Fruit fly (Drosophila melanogaster) whole organism, embryonic: ENCODE data around the gene CG32354.

ENCODE experiments used
- ATbp ChIP-seq: fragments of 200-800 bp; sonication (Bioruptor generic); optimal IDR thresholded peaks from 2 replicates; lab custom pipeline; 2017; ENCODE audit warnings: missing biosample characterization, mild to moderate bottlenecking, missing genetic modification characterization, missing genetic modification reagents
- Abd-B ChIP-seq: fragments of 200-800 bp; sonication (Bioruptor generic); optimal IDR thresholded peaks from 2 replicates; lab custom pipeline; 2018; ENCODE audit warnings: missing biosample characterization, mild to moderate bottlenecking, missing genetic modification characterization, moderate library complexity
- Aef1 ChIP-seq: fragments of 200-800 bp; sonication (Bioruptor generic); IDR thresholded peaks from 3 replicates; pipeline ENCODE4 v1.3.6; 2022; ENCODE audit warnings: missing biosample characterization, missing genetic modification characterization
- Asciz ChIP-seq: fragments of 200-800 bp; sonication (Bioruptor generic); optimal IDR thresholded peaks from 2 replicates; lab custom pipeline; 2017; ENCODE audit warnings: missing biosample characterization, mild to moderate bottlenecking, missing genetic modification characterization, missing genetic modification reagents
- Awh ChIP-seq: fragments of 200-800 bp; sonication (Bioruptor generic); IDR thresholded peaks from 2 replicates; pipeline ENCODE4, ENCODE4 v1.3.6; 2022; ENCODE audit warnings: missing biosample characterization, missing genetic modification characterization
- CG10147 ChIP-seq: fragments of 200-800 bp; sonication (Bioruptor generic); optimal IDR thresholded peaks from 2 replicates; lab custom pipeline; 2019; ENCODE audit warnings: missing biosample characterization, mild to moderate bottlenecking, missing genetic modification characterization, moderate library complexity
- CG10274 ChIP-seq: fragments of 200-800 bp; sonication (Bioruptor generic); optimal IDR thresholded peaks from 3 replicates; lab custom pipeline; 2017; ENCODE audit warnings: missing biosample characterization, mild to moderate bottlenecking, missing genetic modification characterization
- CG10321 ChIP-seq: fragments of 200-800 bp; sonication (Bioruptor generic); IDR thresholded peaks from 2 replicates; pipeline ENCODE4 v1.3.6; 2022; ENCODE audit warnings: missing biosample characterization, missing genetic modification characterization
- CG11093 ChIP-seq: fragments of 200-800 bp; sonication (Bioruptor generic); IDR thresholded peaks from 3 replicates; pipeline ENCODE4 v1.3.6; 2022; ENCODE audit warnings: missing biosample characterization, missing genetic modification characterization
- CG11456 ChIP-seq: fragments of 200-800 bp; sonication (Bioruptor generic); IDR thresholded peaks from 3 replicates; pipeline ENCODE4 v1.3.6; 2022; ENCODE audit warnings: missing biosample characterization, missing genetic modification characterization
- CG12391 ChIP-seq: fragments of 200-800 bp; sonication (Bioruptor generic); optimal IDR thresholded peaks from 3 replicates; lab custom pipeline; 2018; ENCODE audit warnings: missing biosample characterization, mild to moderate bottlenecking, missing genetic modification characterization, moderate library complexity
- CG13287 ChIP-seq: fragments of 200-800 bp; sonication (Bioruptor generic); IDR thresholded peaks from 2 replicates; pipeline ENCODE4 v1.3.6; 2022; ENCODE audit warnings: missing biosample characterization, missing genetic modification characterization; ENCODE audit not compliant: partially characterized antibody
- CG17328 ChIP-seq: fragments of 200-800 bp; sonication (Bioruptor generic); IDR thresholded peaks from 2 replicates; pipeline ENCODE4 v1.3.6; 2022; ENCODE audit warnings: missing biosample characterization, missing genetic modification characterization
- CG1792 ChIP-seq: fragments of 200-800 bp; sonication (Bioruptor generic); optimal IDR thresholded peaks from 2 replicates; lab custom pipeline; 2016; ENCODE audit warnings: missing biosample characterization, missing genetic modification characterization
- CG1832 ChIP-seq: fragments of 200-800 bp; sonication (Bioruptor generic); optimal IDR thresholded peaks from 2 replicates; lab custom pipeline; 2017; ENCODE audit warnings: missing biosample characterization, mild to moderate bottlenecking, missing genetic modification characterization, inconsistent platforms
- CG30020 ChIP-seq: fragments of 200-800 bp; optimal IDR thresholded peaks from 2 replicates; lab custom pipeline; 2019; ENCODE audit warnings: missing biosample characterization, mild to moderate bottlenecking, missing genetic modification characterization, moderate library complexity
- CG7271 ChIP-seq: fragments of 200-800 bp; sonication (Bioruptor generic); optimal IDR thresholded peaks from 2 replicates; lab custom pipeline; 2018; ENCODE audit warnings: missing biosample characterization, mild to moderate bottlenecking, missing genetic modification characterization, moderate library complexity
- CG7745 ChIP-seq: fragments of 200-800 bp; sonication (Bioruptor generic); optimal IDR thresholded peaks from 2 replicates; lab custom pipeline; 2018; ENCODE audit warnings: missing biosample characterization, mild to moderate bottlenecking, missing genetic modification characterization, moderate library complexity
- CG7786 ChIP-seq: fragments of 200-800 bp; sonication (Bioruptor generic); optimal IDR thresholded peaks from 2 replicates; lab custom pipeline; 2016; ENCODE audit warnings: missing biosample characterization, missing genetic modification characterization
- CG8089 ChIP-seq: fragments of 200-800 bp; sonication (Bioruptor generic); optimal IDR thresholded peaks from 3 replicates; lab custom pipeline; 2016; ENCODE audit warnings: missing biosample characterization, missing genetic modification characterization
- CG8478 ChIP-seq: fragments of >200 bp; optimal IDR thresholded peaks from 2 replicates; lab custom pipeline; 2018
- CG9437 ChIP-seq: fragments of 200-800 bp; sonication (Bioruptor generic); optimal IDR thresholded peaks from 2 replicates; lab custom pipeline; 2018; ENCODE audit warnings: missing biosample characterization, mild to moderate bottlenecking, missing genetic modification characterization
- CG9609 ChIP-seq: fragments of 200-800 bp; sonication (Bioruptor generic); optimal IDR thresholded peaks from 3 replicates; lab custom pipeline; 2016; ENCODE audit warnings: missing biosample characterization, missing genetic modification characterization
- CTCF ChIP-seq: fragments of 200-800 bp; sonication (Bioruptor generic); optimal IDR thresholded peaks from 2 replicates; lab custom pipeline; 2017; ENCODE audit warnings: missing biosample characterization, mild to moderate bottlenecking, missing genetic modification characterization, moderate library complexity
- Dp ChIP-seq: fragments of 200-800 bp; sonication (Bioruptor generic); optimal IDR thresholded peaks from 2 replicates; lab custom pipeline; 2018; ENCODE audit warnings: missing biosample characterization, mild to moderate bottlenecking, missing genetic modification characterization, moderate library complexity
- Fer3 ChIP-seq: fragments of 200-800 bp; sonication (Bioruptor generic); optimal IDR thresholded peaks from 2 replicates; lab custom pipeline; 2018; ENCODE audit warnings: missing biosample characterization, mild to moderate bottlenecking, missing genetic modification characterization, moderate library complexity
- Gsc ChIP-seq: fragments of 200-800 bp; sonication (Bioruptor generic); IDR thresholded peaks from 2 replicates; pipeline ENCODE4 v1.3.6; 2022; ENCODE audit warnings: missing biosample characterization, missing genetic modification characterization
- HmgZ ChIP-seq: fragments of 200-800 bp; sonication (Bioruptor generic); optimal IDR thresholded peaks from 2 replicates; lab custom pipeline; 2018; ENCODE audit warnings: missing biosample characterization, mild to moderate bottlenecking, missing genetic modification characterization
- Hsf ChIP-seq: fragments of 200-800 bp; sonication (Bioruptor generic); optimal IDR thresholded peaks from 3 replicates; lab custom pipeline; 2016; ENCODE audit warnings: missing biosample characterization, missing genetic modification characterization
- Med ChIP-seq: fragments of 200-800 bp; sonication (Bioruptor generic); peaks from one replicate; lab custom pipeline; 2016; ENCODE audit warnings: missing biosample characterization, missing genetic modification characterization, mild to moderate bottlenecking, inconsistent platforms, moderate library complexity
- NK7.1 ChIP-seq: fragments of 200-800 bp; sonication (Bioruptor generic); optimal IDR thresholded peaks from 3 replicates; lab custom pipeline; 2016; ENCODE audit warnings: missing biosample characterization, missing genetic modification characterization
- NfI ChIP-seq: fragments of 200-800 bp; sonication (Bioruptor generic); optimal IDR thresholded peaks from 3 replicates; lab custom pipeline; 2018; ENCODE audit warnings: missing biosample characterization, mild to moderate bottlenecking, missing genetic modification characterization, moderate library complexity
- Pdp1 ChIP-seq, 2 experiments: fragments of 200-800 bp; sonication (Bioruptor generic); optimal IDR thresholded peaks; 3 replicates each; lab custom pipeline; 2016; ENCODE audit warnings: missing biosample characterization in 2 of 2, missing genetic modification characterization in 2 of 2, mild to moderate bottlenecking in 1 of 2, moderate library complexity in 1 of 2
- Rx ChIP-seq: fragments of 200-800 bp; sonication (Bioruptor generic); IDR thresholded peaks from 2 replicates; pipeline ENCODE4 v1.3.6; 2022; ENCODE audit warnings: missing biosample characterization, missing genetic modification characterization
- ap ChIP-seq: fragments of 200-800 bp; sonication (Bioruptor generic); IDR thresholded peaks from 2 replicates; pipeline ENCODE4 v1.3.6; 2022; ENCODE audit warnings: missing biosample characterization, missing genetic modification characterization
- bigmax ChIP-seq: fragments of 200-800 bp; sonication (Bioruptor generic); optimal IDR thresholded peaks from 2 replicates; lab custom pipeline; 2018; ENCODE audit warnings: missing biosample characterization, mild to moderate bottlenecking, missing genetic modification characterization
- bsh ChIP-seq, 2 experiments: fragments of 200-800 bp; sonication (Bioruptor generic); optimal IDR thresholded peaks; 2 replicates each; lab custom pipeline; 2017 to 2018; ENCODE audit warnings: mild to moderate bottlenecking in 2 of 2, missing biosample characterization in 2 of 2, missing genetic modification characterization in 2 of 2, moderate library complexity in 1 of 2
- btn ChIP-seq: fragments of 200-800 bp; sonication (Bioruptor generic); optimal IDR thresholded peaks from 2 replicates; lab custom pipeline; 2016; ENCODE audit warnings: missing biosample characterization, missing genetic modification characterization
- dimm ChIP-seq: fragments of 200-800 bp; sonication (Bioruptor generic); IDR thresholded peaks from 2 replicates; pipeline ENCODE4 v1.3.6; 2022; ENCODE audit warnings: missing biosample characterization, missing genetic modification characterization
- exex ChIP-seq: fragments of 200-800 bp; sonication (Bioruptor generic); optimal IDR thresholded peaks from 4 replicates; lab custom pipeline; 2018; ENCODE audit warnings: missing biosample characterization, mild to moderate bottlenecking, missing genetic modification characterization, moderate library complexity
- eyg ChIP-seq: fragments of 200-800 bp; sonication (Bioruptor generic); optimal IDR thresholded peaks from 3 replicates; lab custom pipeline; 2016; ENCODE audit warnings: missing biosample characterization, missing genetic modification characterization
- fd64A ChIP-seq: fragments of 200-800 bp; sonication (Bioruptor generic); optimal IDR thresholded peaks from 3 replicates; lab custom pipeline; 2018; ENCODE audit warnings: missing biosample characterization, mild to moderate bottlenecking, missing genetic modification characterization
- grau ChIP-seq: fragments of 200-800 bp; optimal IDR thresholded peaks from 3 replicates; lab custom pipeline; 2019; ENCODE audit warnings: missing biosample characterization, mild to moderate bottlenecking, missing genetic modification characterization, moderate library complexity
- gro ChIP-seq: fragments of 200-800 bp; sonication (Bioruptor generic); optimal IDR thresholded peaks from 2 replicates; lab custom pipeline; 2016; ENCODE audit warnings: missing biosample characterization, missing genetic modification characterization
- pnt ChIP-seq: fragments of 200-800 bp; sonication (Bioruptor generic); optimal IDR thresholded peaks from 3 replicates; lab custom pipeline; 2016; ENCODE audit warnings: missing biosample characterization, missing genetic modification characterization
- pum ChIP-seq: fragments of 200-800 bp; sonication (Bioruptor generic); optimal IDR thresholded peaks from 2 replicates; lab custom pipeline; 2016; ENCODE audit warnings: missing biosample characterization, missing genetic modification characterization
- salm ChIP-seq: fragments of 200-800 bp; sonication (Bioruptor generic); optimal IDR thresholded peaks from 2 replicates; lab custom pipeline; 2018; ENCODE audit warnings: missing biosample characterization, mild to moderate bottlenecking, missing genetic modification characterization
- sna ChIP-seq: fragments of 200-800 bp; sonication (Bioruptor generic); IDR thresholded peaks from 2 replicates; pipeline ENCODE4 v1.3.6; 2022; ENCODE audit warnings: missing biosample characterization, missing genetic modification characterization; ENCODE audit not compliant: partially characterized antibody
- twi ChIP-seq: fragments of 200-800 bp; optimal IDR thresholded peaks from 2 replicates; lab custom pipeline; 2019; ENCODE audit warnings: missing biosample characterization, mild to moderate bottlenecking, missing genetic modification characterization, moderate library complexity
- zen ChIP-seq: fragments of 200-800 bp; sonication (Bioruptor generic); optimal IDR thresholded peaks from 3 replicates; lab custom pipeline; 2018; ENCODE audit warnings: missing biosample characterization, mild to moderate bottlenecking, missing genetic modification characterization, moderate library complexity

The CG32354 gene

dm6 chr3L:8440771-8441549, 19.0 kb upstream of the CG32354 start (continued):
- TF ChIP-seq Asciz (GFP tag; lab: Kevin White, UChicago) (no peak), Fer3 (tag; lab: Kevin White, UChicago) (peak; percentile 33), btn (GFP tag; lab: Kevin White, UChicago) (no peak), Med (GFP tag; lab: Kevin White, UChicago) (no peak), pnt (peak; percentile 24), CG7786 (no peak), CG10321 (GFP tag; lab: Robert Waterston, UW) (no peak), CG11093 (GFP tag; lab: Robert Waterston, UW) (no peak), zen (no peak), dimm (GFP tag; lab: Robert Waterston, UW) (no peak), bsh (GFP tag; optimal IDR thresholded peaks at IDR 0.05; lab: Kevin White, UChicago) (peak; percentile 40 to 97), twi (no peak), fd64A (GFP tag; lab: Kevin White, UChicago) (no peak), CG10147 (GFP tag; lab: Kevin White, UChicago) (peak; percentile 1), Rx (GFP tag; lab: Robert Waterston, UW) (no peak), CG8478 (lab: Kevin White, UChicago) (no peak), NK7.1 (GFP tag; lab: Kevin White, UChicago) (peak; percentile 24), CG7745 (no peak), CG9609 (GFP tag; lab: Kevin White, UChicago) (peak; percentile 19), CG30020 (tag; lab: Kevin White, UChicago) (no peak), CG11456 (no peak), CG8089 (no peak), Awh (GFP tag; lab: Robert Waterston, UW) (no peak), pum (GFP tag; lab: Kevin White, UChicago) (peak; percentile 33), Gsc (GFP tag; lab: Robert Waterston, UW) (no peak), CG10274 (GFP tag; lab: Kevin White, UChicago) (no peak), ATbp (GFP tag; lab: Kevin White, UChicago) (peak; percentile 75), Abd-B (GFP tag; lab: Kevin White, UChicago) (no peak), bigmax (no peak), exex (tag; lab: Kevin White, UChicago) (no peak), NfI (GFP tag; lab: Kevin White, UChicago) (no peak), Aef1 (GFP tag; lab: Robert Waterston, UW) (no peak; the same call in 2 of the 3 replicates), eyg (peak; percentile 44), CG1832 (GFP tag; lab: Kevin White, UChicago) (no peak), Dp (GFP tag; lab: Kevin White, UChicago) (no peak), CG1792 (GFP tag; lab: Kevin White, UChicago) (peak; percentile 62), grau (peak; percentile 50), CG7271 (tag; lab: Kevin White, UChicago) (no peak), HmgZ (tag; lab: Kevin White, UChicago) (peak; percentile 7), Hsf (peak; percentile 32), CG17328 (GFP tag; lab: Robert Waterston, UW) (no peak), CG12391 (tag; lab: Kevin White, UChicago) (peak; percentile 41), ap (GFP tag; lab: Robert Waterston, UW) (0 out of 2 replicates have a peak, but pooled peaks have one; percentile 30), sna (no peak), salm (tag; lab: Kevin White, UChicago) (no peak), CTCF (GFP tag; lab: Kevin White, UChicago) (no peak), Pdp1 (GFP tag; optimal IDR thresholded peaks at IDR 0.05; lab: Kevin White, UChicago) (peak in 1 of 2 experiments; percentile 30), gro (GFP tag; lab: Kevin White, UChicago) (no peak), CG13287 (GFP tag; lab: Robert Waterston, UW) (no peak), CG9437 (GFP tag; lab: Kevin White, UChicago) (peak; percentile 20)
